Worm (Caenorhabditis elegans) whole organism, L3 larva: ENCODE results near the gene col-33.

Experiments used
- ZK546.5 ChIP-seq: sonication (generic microtip); optimal IDR thresholded peaks from 2 replicates; lab custom pipeline; 2017; ENCODE audit warnings: missing biosample characterization, missing genetic modification characterization
- aly-2 ChIP-seq: fragments of 150-350 bp; optimal IDR thresholded peaks from 2 replicates; lab custom pipeline; 2014; ENCODE audit warnings: missing biosample characterization, missing genetic modification characterization
- ama-1 ChIP-seq: fragments of 150-350 bp; optimal IDR thresholded peaks from 2 replicates; lab custom pipeline; 2018
- ceh-28 ChIP-seq: fragments of 150-350 bp; optimal IDR thresholded peaks from 2 replicates; lab custom pipeline; 2014; ENCODE audit warnings: missing biosample characterization, missing genetic modification reagents, missing genetic modification characterization
- ceh-82 ChIP-seq: fragments of 150-350 bp; optimal IDR thresholded peaks from 2 replicates; lab custom pipeline; 2014; ENCODE audit warnings: missing biosample characterization, missing genetic modification characterization
- ceh-9 ChIP-seq: sonication (generic microtip); optimal IDR thresholded peaks from 2 replicates; lab custom pipeline; 2018; ENCODE audit warnings: missing biosample characterization, missing genetic modification characterization
- daf-12 ChIP-seq: fragments of 150-350 bp; optimal IDR thresholded peaks from 2 replicates; lab custom pipeline; 2014; ENCODE audit warnings: missing biosample characterization, missing genetic modification reagents, missing genetic modification characterization
- egl-27 ChIP-seq: sonication (generic microtip); optimal IDR thresholded peaks from 4 replicates; lab custom pipeline; 2017; ENCODE audit warnings: missing biosample characterization, missing genetic modification reagents, missing genetic modification characterization
- egl-5 ChIP-seq: fragments of 150-350 bp; optimal IDR thresholded peaks from 2 replicates; lab custom pipeline; 2017; ENCODE audit warnings: missing biosample characterization, missing genetic modification reagents, missing genetic modification characterization, inconsistent platforms
- elt-2 ChIP-seq: sonication (generic microtip); optimal IDR thresholded peaks from 2 replicates; lab custom pipeline; 2016; ENCODE audit warnings: missing genetic modification reagents, mild to moderate bottlenecking, missing genetic modification characterization, missing compliant biosample characterization
- elt-3 ChIP-seq, 3 experiments: fragments of 150-350 bp in 1 of 3; sonication (generic microtip) in 2 of 3; optimal IDR thresholded peaks; 2 replicates in 2 of 3; 4 replicates in 1 of 3; lab custom pipeline; 2014 to 2017; ENCODE audit warnings: missing biosample characterization in 3 of 3, missing genetic modification characterization in 3 of 3
- fkh-10 ChIP-seq: sonication (generic microtip); optimal IDR thresholded peaks from 2 replicates; lab custom pipeline; 2017; ENCODE audit warnings: missing biosample characterization, missing genetic modification reagents, missing genetic modification characterization
- fkh-2 ChIP-seq: fragments of 150-350 bp; optimal IDR thresholded peaks from 2 replicates; lab custom pipeline; 2014; ENCODE audit warnings: missing biosample characterization, missing genetic modification reagents, missing genetic modification characterization
- fos-1 ChIP-seq: fragments of 150-350 bp; optimal IDR thresholded peaks from 2 replicates; lab custom pipeline; 2014; ENCODE audit warnings: missing biosample characterization, missing genetic modification characterization
- jun-1 ChIP-seq: fragments of 150-350 bp; optimal IDR thresholded peaks from 2 replicates; lab custom pipeline; 2014; ENCODE audit warnings: missing biosample characterization, missing genetic modification reagents, missing genetic modification characterization
- lin-39 ChIP-seq: fragments of 150-350 bp; optimal IDR thresholded peaks from 2 replicates; lab custom pipeline; 2018; ENCODE audit warnings: missing biosample characterization, missing genetic modification reagents, missing genetic modification characterization
- lsy-12 ChIP-seq: sonication (generic microtip); optimal IDR thresholded peaks from 2 replicates; lab custom pipeline; 2016; ENCODE audit warnings: mild to moderate bottlenecking, missing genetic modification characterization, missing compliant biosample characterization
- nhr-11 ChIP-seq: fragments of 150-350 bp; optimal IDR thresholded peaks from 2 replicates; lab custom pipeline; 2014; ENCODE audit warnings: missing biosample characterization, missing genetic modification characterization
- nhr-12 ChIP-seq: fragments of 150-350 bp; optimal IDR thresholded peaks from 2 replicates; lab custom pipeline; 2014; ENCODE audit warnings: missing biosample characterization, missing genetic modification characterization
- nhr-23 ChIP-seq: fragments of 150-350 bp; optimal IDR thresholded peaks from 2 replicates; lab custom pipeline; 2014; ENCODE audit warnings: missing biosample characterization, missing genetic modification reagents, missing genetic modification characterization
- nhr-237 ChIP-seq: fragments of 150-350 bp; optimal IDR thresholded peaks from 2 replicates; lab custom pipeline; 2014; ENCODE audit warnings: missing biosample characterization, missing genetic modification characterization
- nhr-25 ChIP-seq: sonication (generic microtip); optimal IDR thresholded peaks from 2 replicates; lab custom pipeline; 2017; ENCODE audit warnings: missing biosample characterization, missing genetic modification characterization
- nhr-28 ChIP-seq: fragments of 150-350 bp; optimal IDR thresholded peaks from 2 replicates; lab custom pipeline; 2014; ENCODE audit warnings: missing biosample characterization, missing genetic modification characterization
- nhr-43 ChIP-seq: sonication (generic microtip); optimal IDR thresholded peaks from 2 replicates; lab custom pipeline; 2016; ENCODE audit warnings: mild to moderate bottlenecking, missing genetic modification characterization, missing compliant biosample characterization; ENCODE audit not compliant: poor library complexity, severe bottlenecking
- nhr-67 ChIP-seq: fragments of 150-350 bp; optimal IDR thresholded peaks from 2 replicates; lab custom pipeline; 2014; ENCODE audit warnings: missing biosample characterization, missing genetic modification characterization
- nhr-76 ChIP-seq: fragments of 150-350 bp; sonication (generic microtip); optimal IDR thresholded peaks from 5 replicates; lab custom pipeline; 2014; ENCODE audit warnings: missing biosample characterization, missing genetic modification characterization
- nhr-77 ChIP-seq: fragments of 150-350 bp; optimal IDR thresholded peaks from 2 replicates; lab custom pipeline; 2014; ENCODE audit warnings: missing biosample characterization, missing genetic modification characterization
- pqm-1 ChIP-seq: fragments of 150-350 bp; optimal IDR thresholded peaks from 2 replicates; lab custom pipeline; 2017; ENCODE audit warnings: missing biosample characterization, missing genetic modification characterization, inconsistent platforms
- sea-2 ChIP-seq: fragments of 150-350 bp; sonication (generic microtip); optimal IDR thresholded peaks from 4 replicates; lab custom pipeline; 2014; ENCODE audit warnings: missing biosample characterization, missing genetic modification reagents, missing genetic modification characterization
- skn-1 ChIP-seq: fragments of 150-350 bp; optimal IDR thresholded peaks from 2 replicates; lab custom pipeline; 2014; ENCODE audit warnings: missing biosample characterization, missing genetic modification characterization
- unc-62 ChIP-seq: fragments of 150-350 bp; sonication (generic microtip); optimal IDR thresholded peaks from 4 replicates; lab custom pipeline; 2014; ENCODE audit warnings: missing biosample characterization, missing genetic modification reagents, missing genetic modification characterization
- zag-1 ChIP-seq: fragments of 150-350 bp; optimal IDR thresholded peaks from 2 replicates; lab custom pipeline; 2014; ENCODE audit warnings: missing biosample characterization, missing genetic modification characterization
- ztf-11 ChIP-seq: fragments of 150-350 bp; optimal IDR thresholded peaks from 2 replicates; lab custom pipeline; 2014; ENCODE audit warnings: missing biosample characterization, missing genetic modification characterization
- ztf-4 ChIP-seq: fragments of 150-350 bp; optimal IDR thresholded peaks from 2 replicates; lab custom pipeline; 2014; ENCODE audit warnings: missing biosample characterization, missing genetic modification characterization

Gene col-33

ce11 chrIV:4267320-4267719, 4.2 kb downstream of the col-33 start, which contains the start of gene F36A4.4:
F36A4.4 (plus strand) TSS chrIV:4267620.
- TF ChIP-seq nhr-67 (no peak), nhr-43 (no peak), elt-3 (tag; optimal IDR thresholded peaks at IDR 0.05; lab: Kevin White, UChicago) (no peak), elt-2 (no peak), zag-1 (tag; lab: Kevin White, UChicago) (no peak), nhr-11 (no peak), lsy-12 (tag; lab: Kevin White, UChicago) (no peak), nhr-23 (tag; lab: Kevin White, UChicago) (no peak), nhr-28 (tag; lab: Kevin White, UChicago) (no peak), pqm-1 (tag; lab: Kevin White, UChicago) (no peak), ZK546.5 (tag; lab: Kevin White, UChicago) (no peak), ceh-9 (tag; lab: Kevin White, UChicago) (no peak), sea-2 (GFP tag; lab: Kevin White, UChicago) (no peak), ceh-82 (no peak), skn-1 (tag; lab: Kevin White, UChicago) (no peak)
- TF ChIP-seq, all 47 proteins: peak for 0

DNA sequence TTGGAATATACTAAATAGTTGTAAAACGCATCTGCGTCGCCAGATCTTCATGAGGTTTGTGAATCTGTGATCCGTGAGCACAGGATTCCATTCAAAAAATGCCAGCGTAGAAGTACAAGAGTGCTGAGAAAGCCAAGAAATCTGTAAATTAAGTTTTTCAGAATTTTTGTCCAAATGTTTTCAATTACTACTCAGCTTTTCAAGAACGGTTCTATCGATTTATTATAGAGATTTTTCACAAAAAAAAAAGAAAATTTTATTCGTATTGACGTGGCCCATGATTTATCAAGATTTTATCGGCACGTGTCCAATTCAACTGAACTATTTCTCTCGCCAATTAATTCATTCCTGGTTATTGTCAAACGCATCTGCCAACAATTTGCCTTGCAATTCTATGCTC, 6.2 kb downstream of the col-33 start, which contains the start of gene F36A4.3:
Gene F36A4.3, plus strand, starts transcription at position 301 of the 400 bp plus-strand sequence.
- TF ChIP-seq lin-39, result no peak
- TF ChIP-seq jun-1, result no peak
- no peak for TF ChIP-seq fkh-10 (GFP tag; lab: Kevin White, UChicago)
- no peak for TF ChIP-seq nhr-28 (tag; lab: Kevin White, UChicago)
- no peak for TF ChIP-seq fos-1

DNA sequence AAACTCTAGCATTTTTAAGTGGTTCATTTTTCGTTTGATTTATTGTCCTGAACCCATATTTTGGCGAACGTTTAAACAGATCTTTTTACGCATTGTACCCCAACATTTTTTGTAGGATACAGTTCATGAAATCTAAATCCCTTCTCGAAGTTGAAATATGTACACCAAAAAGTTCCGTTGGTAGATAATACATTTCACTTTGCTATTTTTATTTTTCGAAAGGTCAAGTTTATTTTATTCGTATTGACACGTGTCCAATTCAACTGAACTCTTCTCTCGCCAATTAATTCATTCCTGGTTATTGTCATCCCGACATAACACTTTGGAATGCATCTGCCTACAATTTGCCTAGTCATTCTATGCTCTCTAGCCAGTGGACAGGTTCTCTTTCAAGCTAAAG, 7.8 kb downstream of the col-33 start, which contains the start of gene F36A4.2:
Gene F36A4.2, plus strand, starts transcription at position 301 of the 400 bp plus-strand sequence.
- TF ChIP-seq lin-39, result no peak
- no peak for TF ChIP-seq egl-27 (tag; lab: Kevin White, UChicago)
- TF ChIP-seq nhr-237 (tag; lab: Kevin White, UChicago), result no peak
- no peak for TF ChIP-seq pqm-1 (tag; lab: Kevin White, UChicago)
- no peak for TF ChIP-seq nhr-11
- no peak for TF ChIP-seq ztf-4 (tag; lab: Kevin White, UChicago)
- TF ChIP-seq egl-5, result no peak
- no peak for TF ChIP-seq ceh-82
- no peak for TF ChIP-seq ama-1 (lab: Kevin White, UChicago)
- no peak for TF ChIP-seq elt-2
- no peak for TF ChIP-seq lsy-12 (tag; lab: Kevin White, UChicago)
- TF ChIP-seq nhr-67, result no peak
- TF ChIP-seq nhr-77 (tag; lab: Kevin White, UChicago), result no peak

- TF ChIP-seq nhr-76 (tag; lab: Kevin White, UChicago), result no peak
- TF ChIP-seq fos-1, result no peak
- no peak for TF ChIP-seq fkh-2 (tag; lab: Kevin White, UChicago)
- TF ChIP-seq ama-1 (lab: Kevin White, UChicago), result no peak
- TF ChIP-seq fkh-10 (GFP tag; lab: Kevin White, UChicago), result no peak
- no peak for TF ChIP-seq egl-27 (tag; lab: Kevin White, UChicago)
- no peak for TF ChIP-seq ZK546.5 (tag; lab: Kevin White, UChicago)
- TF ChIP-seq nhr-12 (tag; lab: Kevin White, UChicago), result no peak
- TF ChIP-seq nhr-25 (tag; lab: Kevin White, UChicago), result no peak
- TF ChIP-seq unc-62 (GFP tag; lab: Kevin White, UChicago), result no peak
- TF ChIP-seq aly-2 (tag; lab: Kevin White, UChicago), result no peak
- TF ChIP-seq ztf-11 (tag; lab: Kevin White, UChicago), result no peak
- TF ChIP-seq, all 47 proteins: peak for 0
Measured at ce11 chrIV:4272167-4272566, 9.1 kb downstream of the col-33 start, which contains the start of gene F36A4.1. F36A4.1 (plus strand) TSS chrIV:4272467.

- TF ChIP-seq daf-12 (tag; lab: Kevin White, UChicago) (no peak), ztf-11 (tag; lab: Kevin White, UChicago) (no peak), pqm-1 (tag; lab: Kevin White, UChicago) (peak; percentile 23), ceh-28 (tag; lab: Kevin White, UChicago) (peak; percentile 52), ama-1 (lab: Kevin White, UChicago) (no peak), elt-2 (peak; percentile 27)
Measured at ce11 chrIV:4277694-4278093, 14.6 kb downstream of the col-33 start, which contains the start of gene nhr-78. nhr-78 (minus strand) TSS chrIV:4277875.
